Worm (Caenorhabditis elegans) whole organism, midembryonic: ENCODE measurements around the gene nob-1.

ENCODE experiments used
- flt-1 ChIP-seq: fragments of 200-800 bp; sonication (Bioruptor generic); IDR thresholded peaks from 2 replicates; pipeline ENCODE4 v1.3.6; 2022; ENCODE audit warnings: missing genetic modification characterization, missing compliant biosample characterization
- klf-2 ChIP-seq: fragments of 200-800 bp; sonication (Bioruptor generic); conservative IDR thresholded peaks from 2 replicates; pipeline ENCODE4 v1.3.6; 2022; ENCODE audit warnings: missing genetic modification reagents, missing genetic modification characterization, missing compliant biosample characterization
- med-1 ChIP-seq: sonication (generic microtip); optimal IDR thresholded peaks from 2 replicates; lab custom pipeline; 2017; ENCODE audit warnings: missing genetic modification characterization, mild to moderate bottlenecking, missing compliant biosample characterization, antibody characterized with exemption, missing genetic modification reagents; ENCODE audit not compliant: insufficient read depth
- tab-1 ChIP-seq: fragments of 200-800 bp; sonication (Bioruptor generic); IDR thresholded peaks from 2 replicates; pipeline ENCODE4 v1.3.6; 2022; ENCODE audit warnings: missing genetic modification characterization, missing compliant biosample characterization
- ztf-23 ChIP-seq: fragments of 200-800 bp; sonication (Bioruptor generic); IDR thresholded peaks from 2 replicates; pipeline ENCODE4 v1.3.6; 2022; ENCODE audit warnings: missing genetic modification reagents, missing genetic modification characterization, missing compliant biosample characterization
- ztf-29 ChIP-seq: fragments of 200-800 bp; sonication (Bioruptor generic); IDR thresholded peaks from 2 replicates; pipeline ENCODE4 v1.3.6; 2022; ENCODE audit warnings: missing genetic modification reagents, missing genetic modification characterization, missing compliant biosample characterization

- TF ChIP-seq flt-1 (GFP tag; lab: Robert Waterston, UW) (no peak), klf-2 (no peak), med-1 (no peak), tab-1 (GFP tag; lab: Robert Waterston, UW) (no peak), ztf-29 (GFP tag; lab: Robert Waterston, UW) (no peak), ztf-23 (GFP tag; lab: Robert Waterston, UW) (no peak)
These were observed 8.5 kb upstream of the nob-1 start for ce11 chrIII:12092595-12092994.
